Worm (Caenorhabditis elegans) whole organism, L3 larva: ENCODE results near the gene fbxa-64.

Source experiments
- R02D3.7 ChIP-seq: fragments of 150-350 bp; optimal IDR thresholded peaks from 2 replicates; lab custom pipeline; 2014; ENCODE audit warnings: missing biosample characterization, missing genetic modification characterization
- egl-27 ChIP-seq: sonication (generic microtip); optimal IDR thresholded peaks from 4 replicates; lab custom pipeline; 2017; ENCODE audit warnings: missing biosample characterization, missing genetic modification reagents, missing genetic modification characterization
- elt-1 ChIP-seq: fragments of 150-350 bp; optimal IDR thresholded peaks from 2 replicates; lab custom pipeline; 2014; ENCODE audit warnings: missing biosample characterization, missing genetic modification characterization
- elt-3 ChIP-seq, 3 experiments: fragments of 150-350 bp in 1 of 3; sonication (generic microtip) in 2 of 3; optimal IDR thresholded peaks; 2 replicates in 2 of 3; 4 replicates in 1 of 3; lab custom pipeline; 2014 to 2017; ENCODE audit warnings: missing biosample characterization in 3 of 3, missing genetic modification characterization in 3 of 3
- fos-1 ChIP-seq: fragments of 150-350 bp; optimal IDR thresholded peaks from 2 replicates; lab custom pipeline; 2014; ENCODE audit warnings: missing biosample characterization, missing genetic modification characterization
- jun-1 ChIP-seq: fragments of 150-350 bp; optimal IDR thresholded peaks from 2 replicates; lab custom pipeline; 2014; ENCODE audit warnings: missing biosample characterization, missing genetic modification reagents, missing genetic modification characterization
- nhr-12 ChIP-seq: fragments of 150-350 bp; optimal IDR thresholded peaks from 2 replicates; lab custom pipeline; 2014; ENCODE audit warnings: missing biosample characterization, missing genetic modification characterization
- nhr-77 ChIP-seq: fragments of 150-350 bp; optimal IDR thresholded peaks from 2 replicates; lab custom pipeline; 2014; ENCODE audit warnings: missing biosample characterization, missing genetic modification characterization
- ztf-11 ChIP-seq: fragments of 150-350 bp; optimal IDR thresholded peaks from 2 replicates; lab custom pipeline; 2014; ENCODE audit warnings: missing biosample characterization, missing genetic modification characterization
- ztf-4 ChIP-seq: fragments of 150-350 bp; optimal IDR thresholded peaks from 2 replicates; lab custom pipeline; 2014; ENCODE audit warnings: missing biosample characterization, missing genetic modification characterization

ce11 chrV:3250153-3250552, 27.8 kb downstream of the fbxa-64 start, which contains the start of gene T28A11.13:
- TF ChIP-seq jun-1 (tag; lab: Kevin White, UChicago): no peak
- no peak for TF ChIP-seq elt-1 (tag; lab: Kevin White, UChicago)
- no peak for TF ChIP-seq ztf-4 (tag; lab: Kevin White, UChicago)
- no peak for TF ChIP-seq elt-3 (tag; optimal IDR thresholded peaks at IDR 0.05; lab: Kevin White, UChicago)
- no peak for TF ChIP-seq egl-27 (tag; lab: Kevin White, UChicago)
- TF ChIP-seq nhr-77: no peak
- TF ChIP-seq nhr-12: no peak
- no peak for TF ChIP-seq R02D3.7
- no peak for TF ChIP-seq fos-1 (tag; lab: Kevin White, UChicago)
- no peak for TF ChIP-seq ztf-11 (tag; lab: Kevin White, UChicago)
